Worm (Caenorhabditis elegans) whole organism, late embryonic: Measurements from ENCODE around the gene apc-2.

Source experiments
- F13H6.1 ChIP-seq: sonication (generic microtip); optimal IDR thresholded peaks from 2 replicates; lab custom pipeline; 2016; ENCODE audit warnings: missing genetic modification characterization, missing compliant biosample characterization
- K09A11.1 ChIP-seq: sonication (generic microtip); optimal IDR thresholded peaks from 2 replicates; lab custom pipeline; 2017; ENCODE audit warnings: antibody characterized with exemption, mild to moderate bottlenecking, missing genetic modification characterization, missing compliant biosample characterization; ENCODE audit not compliant: insufficient read depth
- ama-1 ChIP-seq: fragments of 150-350 bp; optimal IDR thresholded peaks from 2 replicates; lab custom pipeline; 2014
- ceh-2 ChIP-seq: sonication (generic microtip); optimal IDR thresholded peaks from 2 replicates; lab custom pipeline; 2016; ENCODE audit warnings: missing genotype, missing genetic modification characterization, missing compliant biosample characterization
- ceh-24 ChIP-seq: sonication (generic microtip); optimal IDR thresholded peaks from 2 replicates; lab custom pipeline; 2016; ENCODE audit warnings: mild to moderate bottlenecking, missing genetic modification characterization, missing compliant biosample characterization
- che-1 ChIP-seq: sonication (generic microtip); optimal IDR thresholded peaks from 2 replicates; lab custom pipeline; 2016; ENCODE audit warnings: mild to moderate bottlenecking, missing genetic modification characterization, missing compliant biosample characterization
- elt-2 ChIP-seq: sonication (generic microtip); optimal IDR thresholded peaks from 2 replicates; lab custom pipeline; 2016; ENCODE audit warnings: missing genetic modification reagents, missing genetic modification characterization, missing compliant biosample characterization
- fkh-6 ChIP-seq: sonication (generic microtip); optimal IDR thresholded peaks from 2 replicates; lab custom pipeline; 2016; ENCODE audit warnings: missing genetic modification characterization, missing compliant biosample characterization
- hlh-8 ChIP-seq: sonication (generic microtip); optimal IDR thresholded peaks from 2 replicates; lab custom pipeline; 2016; ENCODE audit warnings: missing genotype, missing genetic modification characterization, missing compliant biosample characterization
- madf-2 ChIP-seq: sonication (generic microtip); optimal IDR thresholded peaks from 2 replicates; lab custom pipeline; 2017; ENCODE audit warnings: missing genetic modification characterization, missing compliant biosample characterization
- nhr-11 ChIP-seq: fragments of 150-350 bp; optimal IDR thresholded peaks from 2 replicates; lab custom pipeline; 2014; ENCODE audit warnings: missing biosample characterization, missing genetic modification characterization
- pha-4 ChIP-seq: fragments of 150-350 bp; optimal IDR thresholded peaks from 2 replicates; lab custom pipeline; 2018; ENCODE audit warnings: missing biosample characterization, missing genetic modification reagents, missing genetic modification characterization
- tbx-2 ChIP-seq: sonication (generic microtip); optimal IDR thresholded peaks from 2 replicates; lab custom pipeline; 2016; ENCODE audit warnings: missing genetic modification characterization, missing compliant biosample characterization

- no peak for TF ChIP-seq tbx-2 (tag; lab: Kevin White, UChicago)
- TF ChIP-seq F13H6.1 = no peak
- no peak for TF ChIP-seq K09A11.1
- no peak for TF ChIP-seq pha-4
- TF ChIP-seq elt-2 (tag; lab: Kevin White, UChicago) = no peak
- TF ChIP-seq ceh-24 (tag; lab: Kevin White, UChicago) = no peak
- TF ChIP-seq fkh-6 (tag; lab: Kevin White, UChicago) = no peak
- TF ChIP-seq ceh-2 (tag; lab: Kevin White, UChicago) = no peak
- TF ChIP-seq hlh-8 (tag; lab: Kevin White, UChicago) = no peak
- no peak for TF ChIP-seq madf-2 (tag; lab: Kevin White, UChicago)
- TF ChIP-seq nhr-11 (tag; lab: Kevin White, UChicago) = no peak
- no peak for TF ChIP-seq che-1
- no peak for TF ChIP-seq ama-1 (lab: Kevin White, UChicago)
Measured at ce11 chrIII:8051838-8052237, 28.6 kb upstream of the apc-2 start.
